Worm (Caenorhabditis elegans) whole organism, mixed stage, embryonic: ENCODE measurements around the gene ttr-59.

Experiments used
- M03D4.4 ChIP-seq: sonication (generic microtip); optimal IDR thresholded peaks from 2 replicates; lab custom pipeline; 2017; ENCODE audit warnings: mild to moderate bottlenecking, missing genetic modification characterization, missing compliant biosample characterization
- bed-3 ChIP-seq: fragments of 200-800 bp; sonication (Bioruptor generic); optimal IDR thresholded peaks from 3 replicates; lab custom pipeline; 2018; ENCODE audit warnings: mild to moderate bottlenecking, missing genetic modification characterization, moderate library complexity, missing compliant biosample characterization
- blmp-1 ChIP-seq: fragments of 150-350 bp; optimal IDR thresholded peaks from 2 replicates; lab custom pipeline; 2014; ENCODE audit warnings: missing biosample characterization, missing genetic modification characterization
- ceh-39 ChIP-seq: fragments of 150-350 bp; optimal IDR thresholded peaks from 2 replicates; lab custom pipeline; 2014; ENCODE audit warnings: missing biosample characterization, missing genetic modification characterization
- ceh-43 ChIP-seq: fragments of 200-800 bp; sonication (Bioruptor generic); optimal IDR thresholded peaks from 2 replicates; lab custom pipeline; 2018; ENCODE audit warnings: mild to moderate bottlenecking, missing genetic modification characterization, moderate library complexity, missing compliant biosample characterization
- ceh-83 ChIP-seq: fragments of 200-800 bp; sonication (Bioruptor generic); optimal IDR thresholded peaks from 2 replicates; lab custom pipeline; 2018; ENCODE audit warnings: mild to moderate bottlenecking, missing genetic modification characterization, missing compliant biosample characterization
- ces-1 ChIP-seq: fragments of 150-350 bp; optimal IDR thresholded peaks from 2 replicates; lab custom pipeline; 2014; ENCODE audit warnings: missing biosample characterization, missing genetic modification reagents, missing genetic modification characterization
- drap-1 ChIP-seq: fragments of 200-800 bp; sonication (Bioruptor generic); optimal IDR thresholded peaks from 3 replicates; lab custom pipeline; 2018; ENCODE audit warnings: mild to moderate bottlenecking, missing genetic modification characterization, missing compliant biosample characterization
- elt-1 ChIP-seq: sonication (generic microtip); optimal IDR thresholded peaks from 2 replicates; lab custom pipeline; 2017; ENCODE audit warnings: missing genetic modification characterization, mild to moderate bottlenecking, missing compliant biosample characterization, antibody characterized with exemption, moderate library complexity, borderline replicate concordance; ENCODE audit not compliant: insufficient read depth
- elt-3 ChIP-seq: fragments of 150-350 bp; optimal IDR thresholded peaks from 2 replicates; lab custom pipeline; 2014; ENCODE audit warnings: missing biosample characterization, missing genetic modification characterization
- flh-1 ChIP-seq: fragments of 200-800 bp; sonication (Bioruptor generic); optimal IDR thresholded peaks from 2 replicates; lab custom pipeline; 2018; ENCODE audit warnings: mild to moderate bottlenecking, missing genetic modification characterization, moderate library complexity, missing compliant biosample characterization
- ham-2 ChIP-seq: fragments of 200-800 bp; sonication (Bioruptor generic); optimal IDR thresholded peaks from 2 replicates; lab custom pipeline; 2018; ENCODE audit warnings: mild to moderate bottlenecking, missing genetic modification characterization, missing compliant biosample characterization
- hlh-1 ChIP-seq: fragments of 150-350 bp; optimal IDR thresholded peaks from 2 replicates; lab custom pipeline; 2014; ENCODE audit warnings: missing biosample characterization, missing genetic modification reagents, missing genetic modification characterization
- lin-32 ChIP-seq: fragments of 200-800 bp; sonication (Bioruptor generic); optimal IDR thresholded peaks from 2 replicates; lab custom pipeline; 2018; ENCODE audit warnings: mild to moderate bottlenecking, missing genetic modification characterization, missing compliant biosample characterization
- mep-1 ChIP-seq: fragments of 150-350 bp; optimal IDR thresholded peaks from 2 replicates; lab custom pipeline; 2017; ENCODE audit warnings: missing biosample characterization, missing genetic modification reagents, missing genetic modification characterization, inconsistent platforms
- mls-2 ChIP-seq: sonication (generic microtip); optimal IDR thresholded peaks from 2 replicates; lab custom pipeline; 2016; ENCODE audit warnings: mild to moderate bottlenecking, missing genetic modification characterization, moderate library complexity, missing compliant biosample characterization
- nhr-12 ChIP-seq: fragments of 150-350 bp; optimal IDR thresholded peaks from 2 replicates; lab custom pipeline; 2014; ENCODE audit warnings: missing biosample characterization, missing genetic modification characterization
- nhr-2 ChIP-seq: fragments of 150-350 bp; optimal IDR thresholded peaks from 2 replicates; lab custom pipeline; 2014; ENCODE audit warnings: missing biosample characterization, missing genetic modification characterization
- nhr-237 ChIP-seq: fragments of 150-350 bp; optimal IDR thresholded peaks from 2 replicates; lab custom pipeline; 2014; ENCODE audit warnings: missing biosample characterization, missing genetic modification characterization
- nhr-28 ChIP-seq: fragments of 150-350 bp; optimal IDR thresholded peaks from 2 replicates; lab custom pipeline; 2014; ENCODE audit warnings: missing biosample characterization, missing genetic modification characterization
- sem-2 ChIP-seq: fragments of 200-800 bp; sonication (Bioruptor generic); optimal IDR thresholded peaks from 2 replicates; lab custom pipeline; 2018; ENCODE audit warnings: mild to moderate bottlenecking, missing genetic modification characterization, missing compliant biosample characterization
- snpc-4 ChIP-seq: fragments of 150-350 bp; optimal IDR thresholded peaks from 2 replicates; lab custom pipeline; 2014; ENCODE audit warnings: missing biosample characterization, missing genetic modification characterization
- sptf-1 ChIP-seq: sonication (generic microtip); optimal IDR thresholded peaks from 2 replicates; lab custom pipeline; 2017; ENCODE audit warnings: mild to moderate bottlenecking, missing genetic modification characterization, moderate library complexity, missing compliant biosample characterization
- tbx-8 ChIP-seq: fragments of 200-800 bp; sonication (Bioruptor generic); optimal IDR thresholded peaks from 2 replicates; lab custom pipeline; 2018; ENCODE audit warnings: mild to moderate bottlenecking, missing genetic modification characterization, moderate library complexity, missing compliant biosample characterization
- unc-120 ChIP-seq: sonication (generic microtip); optimal IDR thresholded peaks from 2 replicates; lab custom pipeline; 2017; ENCODE audit warnings: missing genetic modification characterization, missing compliant biosample characterization; ENCODE audit not compliant: poor library complexity, severe bottlenecking
- unc-39 ChIP-seq: fragments of 150-350 bp; optimal IDR thresholded peaks from 2 replicates; lab custom pipeline; 2014; ENCODE audit warnings: missing biosample characterization, missing genetic modification characterization
- unc-62 ChIP-seq: fragments of 150-350 bp; optimal IDR thresholded peaks from 2 replicates; lab custom pipeline; 2014; ENCODE audit warnings: missing biosample characterization, missing genetic modification reagents, missing genetic modification characterization
- zip-8 ChIP-seq: fragments of 150-350 bp; optimal IDR thresholded peaks from 2 replicates; lab custom pipeline; 2014; ENCODE audit warnings: missing biosample characterization, missing genetic modification characterization

Gene ttr-59

ce11 chrX:7329601-7330000, at the start of gene ttr-59:
TSS of gene ttr-59 (plus strand) at chrX:7329818.
- peak; percentile 23 for TF ChIP-seq unc-62
- no peak for TF ChIP-seq M03D4.4

ce11 chrX:7281347-7281746, 48.3 kb upstream of the ttr-59 start:
- TF ChIP-seq M03D4.4 = no peak
- peak; percentile 98 for TF ChIP-seq ces-1
- TF ChIP-seq mls-2 (tag; lab: Kevin White, UChicago) = peak; percentile 1

- no peak for TF ChIP-seq unc-120 (tag; lab: Kevin White, UChicago)
- no peak for TF ChIP-seq hlh-1 (tag; lab: Kevin White, UChicago)
- TF ChIP-seq ces-1 = no peak
- no peak for TF ChIP-seq flh-1 (GFP tag; lab: Kevin White, UChicago)
- no peak for TF ChIP-seq sem-2 (GFP tag; lab: Kevin White, UChicago)
- TF ChIP-seq elt-3 (tag; lab: Kevin White, UChicago) = no peak
- TF ChIP-seq bed-3 (GFP tag; lab: Kevin White, UChicago) = no peak
Observed at ce11 chrX:7283136-7283535, 46.5 kb upstream of the ttr-59 start.

- TF ChIP-seq ces-1 (peak; percentile 69), elt-1 (no peak), unc-39 (tag; lab: Kevin White, UChicago) (peak; percentile 60), M03D4.4 (no peak)
Observed at ce11 chrX:7284724-7285184, 44.9 kb upstream of the ttr-59 start.

ce11 chrX:7289565-7289964, 40.1 kb upstream of the ttr-59 start:
- TF ChIP-seq tbx-8 (GFP tag; lab: Kevin White, UChicago) (no peak), unc-39 (tag; lab: Kevin White, UChicago) (peak; percentile 4), ces-1 (peak; percentile 6), ceh-39 (tag; lab: Kevin White, UChicago) (peak; percentile 3)
- TF ChIP-seq, all 35 proteins: peak for 3

- TF ChIP-seq ces-1 = no peak
- no peak for TF ChIP-seq nhr-237 (tag; lab: Kevin White, UChicago)
- TF ChIP-seq M03D4.4 = no peak
Observed at ce11 chrX:7290859-7291628, 38.6 kb upstream of the ttr-59 start.

ce11 chrX:7291810-7292209, 37.8 kb upstream of the ttr-59 start, which contains the start of gene lron-7:
TSS of gene lron-7 (plus strand) at chrX:7292132.
- TF ChIP-seq hlh-1 (tag; lab: Kevin White, UChicago) (no peak), sptf-1 (tag; lab: Kevin White, UChicago) (no peak), ham-2 (GFP tag; lab: Kevin White, UChicago) (no peak), snpc-4 (tag; lab: Kevin White, UChicago) (no peak), unc-62 (no peak), bed-3 (GFP tag; lab: Kevin White, UChicago) (no peak), zip-8 (tag; lab: Kevin White, UChicago) (no peak), M03D4.4 (no peak), nhr-28 (tag; lab: Kevin White, UChicago) (no peak), ceh-43 (GFP tag; lab: Kevin White, UChicago) (no peak), mep-1 (tag; lab: Kevin White, UChicago) (no peak), lin-32 (GFP tag; lab: Kevin White, UChicago) (no peak), ceh-83 (GFP tag; lab: Kevin White, UChicago) (no peak), unc-39 (tag; lab: Kevin White, UChicago) (no peak)

ce11 chrX:7296310-7296709, 33.3 kb upstream of the ttr-59 start:
- TF ChIP-seq mls-2 (tag; lab: Kevin White, UChicago) (no peak), blmp-1 (tag; lab: Kevin White, UChicago) (no peak), nhr-12 (tag; lab: Kevin White, UChicago) (no peak), drap-1 (GFP tag; lab: Kevin White, UChicago) (no peak), unc-39 (tag; lab: Kevin White, UChicago) (no peak), nhr-2 (tag; lab: Kevin White, UChicago) (no peak), snpc-4 (tag; lab: Kevin White, UChicago) (no peak), tbx-8 (GFP tag; lab: Kevin White, UChicago) (no peak), hlh-1 (tag; lab: Kevin White, UChicago) (no peak), ceh-43 (GFP tag; lab: Kevin White, UChicago) (no peak), bed-3 (GFP tag; lab: Kevin White, UChicago) (no peak), sptf-1 (tag; lab: Kevin White, UChicago) (no peak), elt-3 (tag; lab: Kevin White, UChicago) (no peak)
